Worm (Caenorhabditis elegans): ENCODE measurements around the gene btb-2.

btb-2 gene

DNA sequence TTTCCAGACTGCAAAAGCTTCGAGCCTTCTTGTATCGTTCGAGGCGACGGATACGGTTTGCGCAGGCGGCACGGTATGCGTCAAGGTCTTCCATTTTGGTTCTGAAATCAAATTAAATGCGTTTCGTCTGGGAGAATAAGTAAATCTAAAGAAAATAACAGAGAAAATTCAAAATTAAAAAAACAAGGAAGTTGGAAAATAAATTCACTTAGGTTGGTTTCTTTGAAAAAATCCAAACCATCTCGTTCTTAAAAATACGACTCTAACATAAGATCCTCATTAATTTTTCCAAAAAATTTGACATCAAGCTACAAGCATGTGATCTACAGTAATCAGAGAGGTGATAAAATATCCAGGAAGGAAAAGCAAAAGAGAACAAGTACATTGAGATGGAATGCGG lies 8.4 kb downstream of the btb-2 start, which contains the start of gene T25D10.4:
TSS of gene T25D10.4 (minus strand) at position 101 of the 400 bp plus-strand sequence.
- no peak for TF ChIP-seq ztf-11 (tag; optimal IDR thresholded peaks at IDR 0.05)
- no peak for TF ChIP-seq unc-62 (GFP tag; optimal IDR thresholded peaks at IDR 0.05)
- TF ChIP-seq mdl-1 (tag; optimal IDR thresholded peaks at IDR 0.05) = no peak
- no peak for TF ChIP-seq crh-2 (tag; optimal IDR thresholded peaks at IDR 0.05)
- no peak for TF ChIP-seq alr-1 (tag; optimal IDR thresholded peaks at IDR 0.05)
- TF ChIP-seq unc-55 (GFP tag; optimal IDR thresholded peaks at IDR 0.05) = no peak
- no peak for TF ChIP-seq C34F6.9 (tag; optimal IDR thresholded peaks at IDR 0.05)
- no peak for TF ChIP-seq ztf-1 (GFP tag; conservative IDR thresholded peaks at IDR 0.05)
- TF ChIP-seq nhr-12 (tag; optimal IDR thresholded peaks at IDR 0.05) = no peak
- no peak for TF ChIP-seq nhr-25 (tag; optimal IDR thresholded peaks at IDR 0.05)
- TF ChIP-seq F13H6.1 (tag; optimal IDR thresholded peaks at IDR 0.05) = no peak
- TF ChIP-seq zag-1 (tag; optimal IDR thresholded peaks at IDR 0.05) = no peak
- TF ChIP-seq ceh-82 (tag; optimal IDR thresholded peaks at IDR 0.05) = no peak
- TF ChIP-seq lin-11 (tag; optimal IDR thresholded peaks at IDR 0.05) = no peak
- TF ChIP-seq aly-2 (tag; optimal IDR thresholded peaks at IDR 0.05) = no peak
- no peak for TF ChIP-seq ceh-16 (tag; optimal IDR thresholded peaks at IDR 0.05)
- TF ChIP-seq elt-1 (tag; optimal IDR thresholded peaks at IDR 0.05) = no peak
- TF ChIP-seq mbf-1 (tag; optimal IDR thresholded peaks at IDR 0.05) = no peak
- TF ChIP-seq sem-4 (tag; optimal IDR thresholded peaks at IDR 0.05) = no peak
- no peak for TF ChIP-seq peb-1 (tag; optimal IDR thresholded peaks at IDR 0.05)

DNA sequence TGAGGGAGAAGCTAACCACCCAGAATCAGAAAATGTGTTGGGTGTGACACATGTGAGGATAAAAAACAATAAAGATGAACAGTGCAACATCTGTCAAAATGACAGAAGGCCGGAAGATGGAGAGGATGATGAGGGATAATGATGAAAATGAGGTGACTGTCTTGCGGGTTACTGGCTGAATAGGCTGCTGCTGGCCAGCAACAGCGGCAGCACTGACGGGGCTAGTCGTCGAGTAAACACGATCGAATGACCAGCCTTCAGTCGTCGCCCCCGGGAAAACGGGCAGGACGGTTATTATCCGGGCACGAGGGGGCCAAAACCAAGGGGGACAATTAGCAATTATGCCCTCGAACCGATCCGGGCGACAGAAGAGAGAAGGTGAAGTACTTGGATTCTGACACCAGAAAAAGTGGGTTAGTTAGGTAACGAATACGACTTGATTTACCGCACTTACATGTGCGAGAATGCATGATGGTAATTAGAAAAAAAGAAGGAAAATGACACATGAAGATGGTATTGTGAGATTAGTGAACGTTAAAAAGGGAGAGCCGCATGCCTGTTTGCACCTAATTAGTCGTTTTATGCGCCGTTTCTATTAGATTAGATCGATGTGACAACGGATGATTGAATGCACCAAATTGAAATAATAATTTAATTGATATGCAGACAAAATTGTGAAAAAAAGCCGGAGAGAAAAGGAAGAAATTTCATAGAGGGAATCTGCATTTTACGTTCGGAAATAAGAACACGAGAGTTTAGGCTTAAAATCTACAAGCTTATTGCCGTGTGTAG lies 10.1 kb downstream of the btb-2 start:
- TF ChIP-seq ceh-16 (tag; optimal IDR thresholded peaks at IDR 0.05) = peak; percentile 26
- TF ChIP-seq ceh-82 (tag; optimal IDR thresholded peaks at IDR 0.05) = no peak

DNA sequence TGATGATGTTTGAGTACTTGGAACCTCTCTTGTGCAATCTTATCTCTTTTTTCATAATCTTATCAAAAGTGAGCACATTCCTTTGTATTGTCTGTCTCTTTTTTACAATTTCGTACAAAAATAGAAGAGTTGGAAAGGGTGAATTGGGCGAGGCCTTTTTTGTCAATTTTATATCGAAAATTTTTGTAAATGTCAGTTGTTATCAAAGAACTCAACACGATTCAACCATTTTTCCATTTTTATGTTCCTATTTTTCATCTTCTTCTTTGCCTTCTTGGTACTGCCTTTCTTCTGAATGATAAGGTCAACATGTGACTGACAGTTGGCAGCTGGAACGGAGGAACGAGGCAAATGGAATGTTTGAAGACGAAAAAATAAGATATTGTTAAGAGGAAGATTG lies 12.0 kb downstream of the btb-2 start:
- TF ChIP-seq F13H6.1 (tag; optimal IDR thresholded peaks at IDR 0.05) (peak; percentile 40), nhr-129 (tag; optimal IDR thresholded peaks at IDR 0.05) (no peak), zag-1 (tag; optimal IDR thresholded peaks at IDR 0.05) (no peak), gmeb-1 (tag; optimal IDR thresholded peaks at IDR 0.05) (peak; percentile 15), blmp-1 (tag; optimal IDR thresholded peaks at IDR 0.05; ENCODE audit: insufficient read depth) (no peak), sma-9 (GFP tag; optimal IDR thresholded peaks at IDR 0.05) (peak; percentile 49), sma-9 (tag; optimal IDR thresholded peaks at IDR 0.05) (no peak), crh-2 (tag; optimal IDR thresholded peaks at IDR 0.05) (peak; percentile 20), fos-1 (tag; optimal IDR thresholded peaks at IDR 0.05) (peak; percentile 64)

DNA sequence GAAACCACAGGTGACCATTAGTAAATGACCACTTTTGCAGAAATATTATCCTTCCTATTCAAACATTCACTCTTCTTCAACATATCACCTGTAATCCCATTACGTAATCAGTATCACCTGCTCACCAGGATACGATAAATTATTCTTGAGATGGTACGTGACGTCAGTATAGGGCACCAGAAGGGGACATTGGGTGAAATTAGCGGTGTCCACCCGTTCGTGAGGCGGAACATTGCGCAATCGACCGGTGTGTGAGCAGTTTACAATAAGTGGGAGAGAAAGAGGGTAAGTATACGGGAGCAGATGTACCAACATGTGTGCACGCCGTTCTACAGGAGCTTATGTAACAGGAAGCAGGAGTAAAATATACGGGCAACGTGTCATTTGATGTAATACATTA lies 16.2 kb downstream of the btb-2 start:
- no peak for TF ChIP-seq nhr-21 (tag; optimal IDR thresholded peaks at IDR 0.05)
- no peak for TF ChIP-seq nhr-12 (tag; optimal IDR thresholded peaks at IDR 0.05)
- TF ChIP-seq peb-1 (tag; optimal IDR thresholded peaks at IDR 0.05) = no peak
- no peak for TF ChIP-seq egl-27 (tag; optimal IDR thresholded peaks at IDR 0.05)
- TF ChIP-seq sem-4 (tag; optimal IDR thresholded peaks at IDR 0.05) = no peak
- no peak for TF ChIP-seq C34F6.9 (tag; optimal IDR thresholded peaks at IDR 0.05)
- no peak for TF ChIP-seq crh-2 (tag; optimal IDR thresholded peaks at IDR 0.05)
- TF ChIP-seq ama-1 (optimal IDR thresholded peaks at IDR 0.05) = no peak
- no peak for TF ChIP-seq unc-39 (tag; optimal IDR thresholded peaks at IDR 0.05)
- TF ChIP-seq unc-55 (GFP tag; optimal IDR thresholded peaks at IDR 0.05) = no peak
- no peak for TF ChIP-seq lin-11 (tag; optimal IDR thresholded peaks at IDR 0.05)

DNA sequence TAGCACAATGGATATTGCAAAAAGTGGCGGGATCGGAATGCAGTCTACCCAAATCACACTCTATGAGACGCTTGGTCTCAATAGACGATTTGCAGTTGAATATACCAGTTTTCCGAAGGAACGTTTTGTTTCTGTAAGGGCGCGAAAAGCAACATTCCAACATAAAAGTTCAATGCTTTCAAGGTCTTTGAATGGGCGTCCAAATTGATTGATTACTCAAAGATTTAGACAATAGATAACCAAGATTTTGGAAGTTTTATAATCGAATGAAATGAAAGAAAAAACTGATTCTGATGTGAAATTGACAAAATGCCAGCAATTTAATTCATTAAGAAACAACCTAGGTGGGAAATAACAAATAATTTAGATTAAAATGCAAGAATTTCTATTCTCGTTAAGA lies 17.4 kb downstream of the btb-2 start:
- TF ChIP-seq ama-1 (optimal IDR thresholded peaks at IDR 0.05) = no peak
- TF ChIP-seq fos-1 (tag; optimal IDR thresholded peaks at IDR 0.05) = no peak
- TF ChIP-seq nhr-25 (tag; optimal IDR thresholded peaks at IDR 0.05) = peak; percentile 33
- no peak for TF ChIP-seq unc-62 (GFP tag; optimal IDR thresholded peaks at IDR 0.05)
- TF ChIP-seq nhr-129 (tag; optimal IDR thresholded peaks at IDR 0.05) = no peak
- no peak for TF ChIP-seq ztf-11 (tag; optimal IDR thresholded peaks at IDR 0.05)
- TF ChIP-seq ceh-82 (tag; optimal IDR thresholded peaks at IDR 0.05) = no peak
- TF ChIP-seq blmp-1 (tag; optimal IDR thresholded peaks at IDR 0.05; ENCODE audit: insufficient read depth) = peak; percentile 1
- TF ChIP-seq ceh-16 (tag; optimal IDR thresholded peaks at IDR 0.05) = peak; percentile 80
- TF ChIP-seq zag-1 (tag; optimal IDR thresholded peaks at IDR 0.05) = no peak
- no peak for TF ChIP-seq nhr-237 (tag; optimal IDR thresholded peaks at IDR 0.05)

DNA sequence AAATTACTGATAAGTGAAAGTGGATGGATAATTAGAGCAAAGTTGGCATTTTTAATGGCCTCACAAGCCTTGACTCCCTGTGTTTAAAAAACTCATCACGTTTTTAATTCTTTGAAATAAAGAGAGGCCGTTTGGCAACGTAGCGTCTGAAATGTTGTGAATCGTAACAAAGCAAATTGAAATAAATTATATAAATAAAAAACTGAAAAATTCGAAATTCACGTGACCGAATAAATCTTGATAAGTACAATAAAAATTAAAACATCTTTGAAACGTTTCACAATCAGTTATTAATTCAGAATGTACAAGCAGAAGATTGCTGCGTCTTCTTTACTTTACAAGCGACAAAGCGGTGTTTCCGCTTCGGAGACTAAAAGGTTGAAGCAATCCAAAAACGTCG lies 21.1 kb downstream of the btb-2 start, which contains the start of gene K03H9.3:
TSS of gene K03H9.3 (plus strand) at position 301 of the 400 bp plus-strand sequence.
- no peak for TF ChIP-seq peb-1 (tag; optimal IDR thresholded peaks at IDR 0.05)

Data from whole organism, L2 larva.